Fruit fly (Drosophila melanogaster) S2 (cell line): ENCODE measurements around the gene dnk.

Source experiments
- CG8478 ChIP-seq: fragments of >200 bp; optimal IDR thresholded peaks from 2 replicates; lab custom pipeline; 2018
- CTCF ChIP-seq, 2 experiments: fragments of >200 bp; optimal IDR thresholded peaks; 2 replicates each; lab custom pipeline; 2018

dm6 chr3R:19015423-19015810, 34.6 kb downstream of the dnk start:
- no peak for TF ChIP-seq CTCF (optimal IDR thresholded peaks at IDR 0.05; lab: Kevin White, UChicago)
- TF ChIP-seq CG8478 (lab: Kevin White, UChicago): no peak
